Worm (Caenorhabditis elegans) whole organism, L4/young adult: ENCODE data around the gene F54D5.9.

Experiments used
- W03F9.2 ChIP-seq: fragments of 150-350 bp; optimal IDR thresholded peaks from 2 replicates; lab custom pipeline; 2014; ENCODE audit warnings: missing biosample characterization, missing genetic modification characterization
- dao-5 ChIP-seq: sonication (generic microtip); optimal IDR thresholded peaks from 2 replicates; lab custom pipeline; 2016; ENCODE audit warnings: missing genotype, missing genetic modification characterization, moderate library complexity, missing compliant biosample characterization
- him-1 ChIP-seq: sonication (generic microtip); optimal IDR thresholded peaks from 2 replicates; lab custom pipeline; 2016; ENCODE audit warnings: missing genotype, missing genetic modification reagents, missing genetic modification characterization, missing compliant biosample characterization

F54D5.9 gene

ce11 chrII:11495307-11495706 lies 49.3 kb downstream of the F54D5.9 start, which contains the start of the genes ooc-3 and B0334.4:
ooc-3 (minus strand) TSS chrII:11495321.
B0334.4 (plus strand) TSS chrII:11495692.
- TF ChIP-seq him-1 (no peak), W03F9.2 (tag; lab: Kevin White, UChicago) (no peak), dao-5 (tag; lab: Kevin White, UChicago) (no peak)

- TF ChIP-seq dao-5 (tag; lab: Kevin White, UChicago) (no peak), him-1 (no peak), W03F9.2 (tag; lab: Kevin White, UChicago) (no peak)
Observed at ce11 chrII:11492843-11493242, 51.8 kb downstream of the F54D5.9 start, which contains the start of gene hacl-1. hacl-1 (minus strand) TSS chrII:11492963.
